Fruit fly (Drosophila melanogaster): Measurements from ENCODE around the gene OXA1L.

The OXA1L gene

dm6 chr3L:10855419-10856213 lies 30.7 kb downstream of the OXA1L start (continued):
- TF ChIP-seq CG3847 (GFP tag; IDR thresholded peaks at IDR 0.05) (peak; percentile 84), Ssrp (tag; optimal IDR thresholded peaks at IDR 0.05) (peak; percentile 89), nerfin-2 (GFP tag; IDR thresholded peaks at IDR 0.05; ENCODE audit: partially characterized antibody) (no peak), oc (tag; optimal IDR thresholded peaks at IDR 0.05) (peak; percentile 73), aop (GFP tag; IDR thresholded peaks at IDR 0.05) (no peak), CG11723 (GFP tag; optimal IDR thresholded peaks at IDR 0.05) (peak; percentile 73), rib (GFP tag; IDR thresholded peaks at IDR 0.05) (0 out of 2 replicates have a peak, but pooled peaks have one; percentile 27), onecut (GFP tag; IDR thresholded peaks at IDR 0.05) (peak; percentile 76), CG7556 (GFP tag; optimal IDR thresholded peaks at IDR 0.05) (peak; percentile 95), dysf (GFP tag; IDR thresholded peaks at IDR 0.05) (peak; percentile 89), jumu (GFP tag; optimal IDR thresholded peaks at IDR 0.05) (no peak), Hand (GFP tag; optimal IDR thresholded peaks at IDR 0.05) (peak; percentile 82), CG11398 (GFP tag; optimal IDR thresholded peaks at IDR 0.05) (no peak), sc (optimal IDR thresholded peaks at IDR 0.05) (no peak), sc (GFP tag; optimal IDR thresholded peaks at IDR 0.05) (peak; percentile 81)

- TF ChIP-seq CG7556 (GFP tag; optimal IDR thresholded peaks at IDR 0.05) (peak; percentile 16), CG17361 (GFP tag; IDR thresholded peaks at IDR 0.05) (0 out of 3 replicates have a peak, but pooled peaks have one; percentile 17), CG18599 (GFP tag; optimal IDR thresholded peaks at IDR 0.05) (no peak), CG31441 (GFP tag; IDR thresholded peaks at IDR 0.05) (0 out of 2 replicates have a peak, but pooled peaks have one; percentile 11), CG3995 (GFP tag; optimal IDR thresholded peaks at IDR 0.05) (peak; percentile 9), gem (tag; optimal IDR thresholded peaks at IDR 0.05) (peak; percentile 17), lbe (GFP tag; optimal IDR thresholded peaks at IDR 0.05) (peak; percentile 55), CG11504 (tag; optimal IDR thresholded peaks at IDR 0.05) (peak; percentile 46), nerfin-1 (tag; optimal IDR thresholded peaks at IDR 0.05) (peak; percentile 70), sima (GFP tag; optimal IDR thresholded peaks at IDR 0.05) (no peak), nom (GFP tag; optimal IDR thresholded peaks at IDR 0.05) (peak; percentile 35), Drgx (GFP tag; IDR thresholded peaks at IDR 0.05) (peak; percentile 65), Dip3 (GFP tag; optimal IDR thresholded peaks at IDR 0.05) (no peak), CG10366 (GFP tag; IDR thresholded peaks at IDR 0.05) (peak; percentile 42), tx (GFP tag; optimal IDR thresholded peaks at IDR 0.05) (no peak), sr (GFP tag; IDR thresholded peaks at IDR 0.05) (no peak), CG8359 (GFP tag; optimal IDR thresholded peaks at IDR 0.05; ENCODE audit: borderline replicate concordance) (no peak), CG11560 (tag; IDR thresholded peaks at IDR 0.05) (no peak), bsh (GFP tag; optimal IDR thresholded peaks at IDR 0.05) (peak in 1 of 2 experiments; percentile 70), CG2199 (GFP tag; IDR thresholded peaks at IDR 0.05) (0 out of 3 replicates have a peak, but pooled peaks have one; percentile 11), CG9727 (GFP tag; optimal IDR thresholded peaks at IDR 0.05) (peak; percentile 47), pzg (GFP tag; optimal IDR thresholded peaks at IDR 0.05) (no peak), CG18262 (tag; optimal IDR thresholded peaks at IDR 0.05) (peak; percentile 32), Ssrp (tag; optimal IDR thresholded peaks at IDR 0.05) (peak; percentile 4), NfI (GFP tag; optimal IDR thresholded peaks at IDR 0.05) (no peak), gt (GFP tag; IDR thresholded peaks at IDR 0.05) (no peak), dmrt11E (tag; optimal IDR thresholded peaks at IDR 0.05) (peak; percentile 3), sens (GFP tag) (peak; percentile 64), emc (GFP tag; optimal IDR thresholded peaks at IDR 0.05) (no peak), ken (GFP tag; IDR thresholded peaks at IDR 0.05) (no peak), CG1529 (GFP tag; optimal IDR thresholded peaks at IDR 0.05) (no peak), Sox100B (GFP tag; optimal IDR thresholded peaks at IDR 0.05) (peak; percentile 22), Oli (tag; optimal IDR thresholded peaks at IDR 0.05) (peak; percentile 6), CG6254 (GFP tag; optimal IDR thresholded peaks at IDR 0.05) (peak; percentile 91)
Observed at dm6 chr3L:10854801-10855418, 31.4 kb downstream of the OXA1L start.
